Worm (Caenorhabditis elegans) whole organism, young adult: Measurements from ENCODE around the gene C53D6.11.

Experiments
- C17E4.6 ChIP-seq: fragments of 200-800 bp; sonication (Bioruptor generic); IDR thresholded peaks from 2 replicates; pipeline ENCODE4 v1.3.6; 2022; ENCODE audit warnings: missing genetic modification reagents, missing genetic modification characterization, missing compliant biosample characterization
- Y56A3A.18 ChIP-seq: fragments of 200-800 bp; sonication (Bioruptor generic); IDR thresholded peaks from 2 replicates; pipeline ENCODE4 v1.3.6; 2022; ENCODE audit warnings: missing genetic modification reagents, missing genetic modification characterization, missing compliant biosample characterization
- ama-1 ChIP-seq, 3 experiments: fragments of 150-350 bp in 1 of 3; sonication (generic microtip) in 2 of 3; optimal IDR thresholded peaks; 2 replicates each; lab custom pipeline; 2014 to 2018; ENCODE audit warnings: missing biosample characterization in 2 of 3, missing genetic modification characterization in 2 of 3, missing genetic modification reagents in 2 of 3
- attf-3 ChIP-seq: fragments of 200-800 bp; sonication (Bioruptor generic); conservative IDR thresholded peaks from 2 replicates; pipeline ENCODE4 v1.3.6; 2022; ENCODE audit warnings: missing genetic modification reagents, missing genetic modification characterization, missing compliant biosample characterization
- ceh-79 ChIP-seq: sonication (generic microtip); optimal IDR thresholded peaks from 2 replicates; lab custom pipeline; 2017; ENCODE audit warnings: mild to moderate bottlenecking, missing genetic modification characterization, missing compliant biosample characterization
- mes-4 ChIP-seq: sonication (generic microtip); optimal IDR thresholded peaks from 2 replicates; lab custom pipeline; 2016; ENCODE audit warnings: missing genotype, missing genetic modification characterization, missing compliant biosample characterization
- nfyb-1 ChIP-seq: fragments of 200-800 bp; sonication (Bioruptor generic); IDR thresholded peaks from 2 replicates; pipeline ENCODE4 v1.3.6; 2022; ENCODE audit warnings: missing genetic modification reagents, missing genetic modification characterization, missing compliant biosample characterization
- rec-8 ChIP-seq, 2 experiments: sonication (generic microtip); optimal IDR thresholded peaks; 2 replicates each; lab custom pipeline; 2016; ENCODE audit warnings: mild to moderate bottlenecking in 2 of 2, missing genetic modification characterization in 2 of 2, missing genetic modification reagents in 2 of 2, missing genotype in 2 of 2, missing biosample characterization in 1 of 2, missing compliant biosample characterization in 1 of 2, moderate library complexity in 1 of 2
- zfh-2 ChIP-seq: fragments of 200-800 bp; sonication (Bioruptor generic); conservative IDR thresholded peaks from 2 replicates; pipeline ENCODE4 v1.3.6; 2022; ENCODE audit warnings: missing genetic modification reagents, missing genetic modification characterization, missing compliant biosample characterization
- ztf-25 ChIP-seq: fragments of 200-800 bp; sonication (Bioruptor generic); IDR thresholded peaks from 2 replicates; pipeline ENCODE4 v1.3.6; 2022; ENCODE audit warnings: missing genetic modification reagents, missing genetic modification characterization, missing compliant biosample characterization

DNA sequence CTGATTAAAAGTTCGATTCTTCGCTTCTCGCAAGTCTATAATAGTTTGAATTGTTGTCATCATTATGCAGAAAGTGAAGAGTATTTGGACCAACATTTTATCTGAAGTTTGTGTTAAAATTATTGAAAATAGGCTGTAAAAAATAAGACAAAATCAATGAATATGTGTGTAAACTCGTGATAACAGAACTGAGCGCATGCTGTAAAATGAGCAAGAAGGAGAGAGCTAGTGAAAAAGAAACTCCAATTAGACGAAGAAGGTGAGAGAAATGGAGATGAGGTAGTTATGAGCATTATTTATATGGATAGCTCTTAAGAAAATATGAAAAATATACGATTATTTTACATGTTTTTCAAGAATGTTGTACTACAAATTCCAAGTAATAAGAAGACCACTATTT, 10.5 kb downstream of the C53D6.11 start, which contains the start of gene C53D6.4:
- TF ChIP-seq zfh-2 (GFP tag; lab: Robert Waterston, UW) (no peak), attf-3 (GFP tag; lab: Robert Waterston, UW) (no peak), ztf-25 (no peak), rec-8 (tag; optimal IDR thresholded peaks at IDR 0.05; lab: Kevin White, UChicago) (no peak), nfyb-1 (GFP tag; lab: Robert Waterston, UW) (no peak), mes-4 (no peak), C17E4.6 (no peak), ama-1 (optimal IDR thresholded peaks at IDR 0.05; lab: Kevin White, UChicago) (no peak), ama-1 (GFP tag; optimal IDR thresholded peaks at IDR 0.05; lab: Kevin White, UChicago) (no peak), ceh-79 (tag; lab: Kevin White, UChicago) (no peak), Y56A3A.18 (no peak)
